Worm (Caenorhabditis elegans): ENCODE data around the gene C35C5.8.
A peak's percentile ranks its signal among the peaks of the same experiment; 100 is the strongest.

C35C5.8 gene

DNA sequence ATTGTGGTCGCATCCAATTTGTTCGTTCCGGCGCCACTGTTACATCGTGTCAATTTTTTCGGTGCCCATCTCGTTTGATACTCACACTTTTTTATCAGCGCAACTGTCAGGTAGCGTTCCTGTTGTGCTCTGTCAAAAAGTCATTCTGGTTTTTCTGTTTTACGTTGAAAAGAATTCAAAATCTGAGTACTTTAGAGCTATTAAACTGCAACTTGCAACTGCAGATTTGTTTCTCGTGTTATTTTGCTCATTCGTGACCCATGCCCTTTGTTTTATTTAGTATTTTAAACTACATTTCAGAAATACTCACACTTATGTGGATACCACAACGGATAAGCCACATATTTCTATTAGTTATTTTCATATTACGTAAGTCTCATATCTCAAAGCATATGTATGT is 27.2 kb downstream of the C35C5.8 start, which contains the start of gene lev-8:
Gene lev-8 (plus strand): TSS at position 301 of the 400 bp plus-strand sequence.
- TF ChIP-seq drap-1 (GFP tag; optimal IDR thresholded peaks at IDR 0.05) (no peak), blmp-1 (tag; optimal IDR thresholded peaks at IDR 0.05) (no peak), mab-5 (tag; optimal IDR thresholded peaks at IDR 0.05) (no peak), M03D4.4 (tag; optimal IDR thresholded peaks at IDR 0.05) (no peak), hlh-1 (tag; optimal IDR thresholded peaks at IDR 0.05) (no peak), tbx-8 (GFP tag; optimal IDR thresholded peaks at IDR 0.05) (no peak), snpc-4 (tag; optimal IDR thresholded peaks at IDR 0.05) (no peak), ztf-11 (tag; optimal IDR thresholded peaks at IDR 0.05) (no peak)

ce11 chrX:11563663-11564062 is 30.3 kb downstream of the C35C5.8 start, which contains the start of gene trpp-9:
Gene trpp-9, plus strand, starts transcription at chrX:11563923.
- TF ChIP-seq sptf-1 (tag; optimal IDR thresholded peaks at IDR 0.05) (peak; percentile 3), unc-39 (tag; optimal IDR thresholded peaks at IDR 0.05) (no peak), elt-3 (tag; optimal IDR thresholded peaks at IDR 0.05) (no peak), pha-4 (tag; optimal IDR thresholded peaks at IDR 0.05) (peak; percentile 36), hlh-1 (tag; optimal IDR thresholded peaks at IDR 0.05) (peak; percentile 2), blmp-1 (tag; optimal IDR thresholded peaks at IDR 0.05) (peak; percentile 85), ceh-43 (GFP tag; optimal IDR thresholded peaks at IDR 0.05) (no peak), lsy-2 (tag; optimal IDR thresholded peaks at IDR 0.05) (peak; percentile 29), tbx-8 (GFP tag; optimal IDR thresholded peaks at IDR 0.05) (no peak), mep-1 (tag; optimal IDR thresholded peaks at IDR 0.05) (peak; percentile 16), ceh-83 (GFP tag; optimal IDR thresholded peaks at IDR 0.05) (no peak), ces-1 (GFP tag; optimal IDR thresholded peaks at IDR 0.05) (peak; percentile 40), elt-1 (tag; optimal IDR thresholded peaks at IDR 0.05; ENCODE audit: borderline replicate concordance, insufficient read depth) (peak; percentile 15)

ce11 chrX:11569744-11570359 is 36.5 kb downstream of the C35C5.8 start:
- TF ChIP-seq ces-1 (GFP tag; optimal IDR thresholded peaks at IDR 0.05) (peak; percentile 98), blmp-1 (tag; optimal IDR thresholded peaks at IDR 0.05) (no peak), sptf-1 (tag; optimal IDR thresholded peaks at IDR 0.05) (no peak), zip-8 (tag; optimal IDR thresholded peaks at IDR 0.05) (no peak), bed-3 (GFP tag; optimal IDR thresholded peaks at IDR 0.05) (no peak), ceh-43 (GFP tag; optimal IDR thresholded peaks at IDR 0.05) (no peak)

ce11 chrX:11571714-11572113 is 38.3 kb downstream of the C35C5.8 start:
- peak; percentile 46 for TF ChIP-seq ces-1 (GFP tag; optimal IDR thresholded peaks at IDR 0.05)
- TF ChIP-seq snpc-4 (tag; optimal IDR thresholded peaks at IDR 0.05): no peak

DNA sequence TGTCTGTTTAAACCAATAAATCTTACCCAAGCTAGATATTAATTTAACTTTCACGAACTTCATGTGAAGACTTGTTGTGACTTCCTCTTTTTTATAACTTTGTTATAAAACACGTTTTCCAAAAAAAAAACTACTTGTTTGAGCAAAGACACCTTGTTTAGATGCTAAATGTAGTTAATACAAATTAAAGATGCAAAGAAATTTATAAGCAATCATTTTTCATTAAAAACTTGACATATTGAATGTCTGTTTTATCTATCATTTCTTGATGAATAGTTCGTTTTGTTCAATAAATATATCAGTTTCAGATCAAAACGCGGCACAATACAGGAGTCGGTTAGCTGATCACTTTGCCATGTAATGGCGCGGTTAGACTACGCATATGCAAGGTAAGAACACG is 38.8 kb downstream of the C35C5.8 start, which contains the start of gene frm-3:
Gene frm-3 (plus strand): TSS at position 301 of the 400 bp plus-strand sequence.
- no peak for TF ChIP-seq lin-32 (GFP tag; optimal IDR thresholded peaks at IDR 0.05)
- no peak for TF ChIP-seq lin-13 (tag; optimal IDR thresholded peaks at IDR 0.05)
- no peak for TF ChIP-seq ztf-11 (tag; optimal IDR thresholded peaks at IDR 0.05)
- TF ChIP-seq mep-1 (tag; optimal IDR thresholded peaks at IDR 0.05): no peak
- no peak for TF ChIP-seq ceh-43 (GFP tag; optimal IDR thresholded peaks at IDR 0.05)
- no peak for TF ChIP-seq nhr-76 (tag; optimal IDR thresholded peaks at IDR 0.05)
- TF ChIP-seq bed-3 (GFP tag; optimal IDR thresholded peaks at IDR 0.05): no peak

- no peak for TF ChIP-seq sptf-1 (tag; optimal IDR thresholded peaks at IDR 0.05)
- no peak for TF ChIP-seq lin-13 (tag; optimal IDR thresholded peaks at IDR 0.05)
- peak; percentile 37 for TF ChIP-seq unc-120 (tag; optimal IDR thresholded peaks at IDR 0.05; ENCODE audit: poor library complexity, severe bottlenecking)
These were observed 40.8 kb downstream of the C35C5.8 start for ce11 chrX:11574167-11574566.

DNA sequence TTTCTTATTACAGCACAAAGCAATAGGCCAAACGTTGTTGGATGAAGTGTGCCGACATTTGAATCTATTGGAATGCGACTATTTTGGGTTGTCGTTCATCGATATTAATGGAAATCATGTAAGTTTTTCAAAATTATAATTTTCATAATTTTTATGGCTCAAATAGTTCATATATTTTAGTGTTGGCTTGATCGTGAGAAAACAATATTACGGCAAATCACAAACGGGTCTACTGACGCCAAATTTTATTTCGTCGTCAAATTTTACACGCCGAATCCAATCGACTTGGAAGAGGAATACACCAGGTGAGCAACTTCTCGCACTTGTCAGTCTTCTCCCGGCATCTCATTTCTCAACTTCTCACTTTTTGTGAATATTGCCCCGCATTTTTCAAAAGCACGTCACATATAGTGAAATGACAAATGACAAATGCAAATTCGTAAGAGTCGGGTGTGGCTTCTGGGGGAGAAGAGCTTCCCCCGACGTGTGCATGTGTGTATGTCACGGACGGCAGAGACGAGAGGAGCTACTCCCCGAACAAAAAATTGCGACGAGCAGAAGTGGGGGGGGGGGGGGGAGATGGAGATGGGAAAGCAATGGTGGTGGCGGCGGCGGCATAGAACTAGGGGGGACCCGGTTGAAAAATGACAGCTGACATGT is 43.2 kb downstream of the C35C5.8 start:
- TF ChIP-seq mep-1 (tag; optimal IDR thresholded peaks at IDR 0.05) (no peak), lsy-2 (tag; optimal IDR thresholded peaks at IDR 0.05) (no peak), unc-62 (GFP tag; optimal IDR thresholded peaks at IDR 0.05) (peak; percentile 79), unc-120 (tag; optimal IDR thresholded peaks at IDR 0.05; ENCODE audit: poor library complexity, severe bottlenecking) (peak; percentile 55), elt-1 (tag; optimal IDR thresholded peaks at IDR 0.05; ENCODE audit: borderline replicate concordance, insufficient read depth) (no peak), drap-1 (GFP tag; optimal IDR thresholded peaks at IDR 0.05) (peak; percentile 7), hlh-1 (tag; optimal IDR thresholded peaks at IDR 0.05) (peak; percentile 53)

All from whole organism, mixed stage, embryonic.